Worm (Caenorhabditis elegans) whole organism, young adult: ENCODE data around the gene skpo-2.

Experiments
- B0035.1 ChIP-seq: sonication (generic microtip); optimal IDR thresholded peaks from 2 replicates; lab custom pipeline; 2016; ENCODE audit warnings: missing genetic modification characterization, mild to moderate bottlenecking, missing compliant biosample characterization, missing genotype, missing genetic modification reagents
- B0261.1 ChIP-seq: sonication (generic microtip); optimal IDR thresholded peaks from 2 replicates; lab custom pipeline; 2016; ENCODE audit warnings: mild to moderate bottlenecking, missing genetic modification characterization, moderate library complexity, missing compliant biosample characterization
- C17E4.6 ChIP-seq: fragments of 200-800 bp; sonication (Bioruptor generic); IDR thresholded peaks from 2 replicates; pipeline ENCODE4 v1.3.6; 2022; ENCODE audit warnings: missing genetic modification reagents, missing genetic modification characterization, missing compliant biosample characterization
- F49E8.2 ChIP-seq: sonication (generic microtip); optimal IDR thresholded peaks from 3 replicates; lab custom pipeline; 2017; ENCODE audit warnings: missing genetic modification characterization, mild to moderate bottlenecking, missing compliant biosample characterization, antibody characterized with exemption, moderate library complexity; ENCODE audit not compliant: insufficient read depth
- F52B5.7 ChIP-seq: sonication (generic microtip); optimal IDR thresholded peaks from 2 replicates; lab custom pipeline; 2016; ENCODE audit warnings: mild to moderate bottlenecking, missing genetic modification characterization, missing compliant biosample characterization
- K12H6.12 ChIP-seq: fragments of 200-800 bp; sonication (Bioruptor generic); optimal IDR thresholded peaks from 2 replicates; lab custom pipeline; 2018; ENCODE audit warnings: mild to moderate bottlenecking, missing genetic modification characterization, missing compliant biosample characterization
- T07F8.4 ChIP-seq: sonication (generic microtip); optimal IDR thresholded peaks from 2 replicates; lab custom pipeline; 2016; ENCODE audit warnings: mild to moderate bottlenecking, missing genetic modification characterization, moderate library complexity, missing compliant biosample characterization
- Y53F4B.3 ChIP-seq: fragments of 200-800 bp; sonication (Bioruptor generic); IDR thresholded peaks from 2 replicates; pipeline ENCODE4 v1.3.6; 2022; ENCODE audit warnings: missing genetic modification reagents, missing genetic modification characterization, missing compliant biosample characterization
- Y53G8AR.9 ChIP-seq: fragments of 200-800 bp; sonication (Bioruptor generic); conservative IDR thresholded peaks from 2 replicates; pipeline ENCODE4 v1.3.6; 2022; ENCODE audit warnings: missing genetic modification reagents, missing genetic modification characterization, missing compliant biosample characterization
- Y56A3A.18 ChIP-seq: fragments of 200-800 bp; sonication (Bioruptor generic); IDR thresholded peaks from 2 replicates; pipeline ENCODE4 v1.3.6; 2022; ENCODE audit warnings: missing genetic modification reagents, missing genetic modification characterization, missing compliant biosample characterization
- Y79H2A.3 ChIP-seq: fragments of 200-800 bp; sonication (Bioruptor generic); conservative IDR thresholded peaks from 2 replicates; pipeline ENCODE4 v1.3.6; 2022; ENCODE audit warnings: missing genetic modification reagents, missing genetic modification characterization, missing compliant biosample characterization
- aptf-2 ChIP-seq: fragments of 200-800 bp; sonication (Bioruptor generic); conservative IDR thresholded peaks from 2 replicates; pipeline ENCODE4 v1.3.6; 2022; ENCODE audit warnings: missing genetic modification reagents, missing genetic modification characterization, missing compliant biosample characterization
- attf-5 ChIP-seq: fragments of 200-800 bp; sonication (Bioruptor generic); optimal IDR thresholded peaks from 2 replicates; lab custom pipeline; 2018; ENCODE audit warnings: mild to moderate bottlenecking, missing genetic modification characterization, missing compliant biosample characterization
- attf-6 ChIP-seq: fragments of 200-800 bp; sonication (Bioruptor generic); IDR thresholded peaks from 2 replicates; pipeline ENCODE4 v1.3.6; 2022; ENCODE audit warnings: missing genetic modification reagents, missing genetic modification characterization, missing compliant biosample characterization
- bed-1 ChIP-seq: fragments of 200-800 bp; sonication (Bioruptor generic); IDR thresholded peaks from 2 replicates; pipeline ENCODE4 v1.3.6; 2022; ENCODE audit warnings: missing genetic modification reagents, missing genetic modification characterization, missing compliant biosample characterization
- bed-2 ChIP-seq: fragments of 200-800 bp; sonication (Bioruptor generic); IDR thresholded peaks from 2 replicates; pipeline ENCODE4 v1.3.6; 2022; ENCODE audit warnings: missing genetic modification reagents, missing genetic modification characterization, missing compliant biosample characterization
- cebp-1 ChIP-seq, 2 experiments: fragments of 200-800 bp in 1 of 2; sonication (Bioruptor generic) in 1 of 2; sonication (generic microtip) in 1 of 2; IDR thresholded peaks in 1 of 2; optimal IDR thresholded peaks in 1 of 2; 2 replicates each; pipeline versions ENCODE4 v1.3.6 to Lab custom; 2017 to 2022; ENCODE audit warnings: missing compliant biosample characterization in 2 of 2, missing genetic modification characterization in 2 of 2, mild to moderate bottlenecking in 1 of 2, missing genetic modification reagents in 1 of 2, moderate library complexity in 1 of 2
- dpl-1 ChIP-seq: fragments of 150-350 bp; optimal IDR thresholded peaks from 2 replicates; lab custom pipeline; 2014; ENCODE audit warnings: missing biosample characterization, missing genetic modification reagents, missing genetic modification characterization
- egl-44 ChIP-seq: fragments of 200-800 bp; sonication (Bioruptor generic); IDR thresholded peaks from 2 replicates; pipeline ENCODE4 v1.3.6; 2022; ENCODE audit warnings: missing genetic modification reagents, missing genetic modification characterization, missing compliant biosample characterization
- ets-4 ChIP-seq: fragments of 200-800 bp; sonication (Bioruptor generic); optimal IDR thresholded peaks from 2 replicates; lab custom pipeline; 2018; ENCODE audit warnings: mild to moderate bottlenecking, missing genetic modification characterization, missing compliant biosample characterization
- gei-17 ChIP-seq: fragments of 200-800 bp; sonication (Bioruptor generic); optimal IDR thresholded peaks from 2 replicates; lab custom pipeline; 2018; ENCODE audit warnings: mild to moderate bottlenecking, missing genetic modification characterization, missing compliant biosample characterization
- hlh-12 ChIP-seq: sonication (generic microtip); optimal IDR thresholded peaks from 2 replicates; lab custom pipeline; 2016; ENCODE audit warnings: missing genetic modification characterization, missing compliant biosample characterization
- hmg-1.2 ChIP-seq: fragments of 200-800 bp; sonication (Bioruptor generic); IDR thresholded peaks from 2 replicates; pipeline ENCODE4 v1.3.6; 2022; ENCODE audit warnings: missing genetic modification reagents, missing genetic modification characterization, missing compliant biosample characterization
- hmg-20 ChIP-seq: fragments of 200-800 bp; sonication (Bioruptor generic); IDR thresholded peaks from 2 replicates; pipeline ENCODE4 v1.3.6; 2022; ENCODE audit warnings: missing genetic modification reagents, missing genetic modification characterization, missing compliant biosample characterization
- lir-1 ChIP-seq: fragments of 200-800 bp; sonication (Bioruptor generic); conservative IDR thresholded peaks from 2 replicates; pipeline ENCODE4 v1.3.6; 2022; ENCODE audit warnings: missing genetic modification reagents, missing genetic modification characterization, missing compliant biosample characterization
- mcd-1 ChIP-seq: fragments of 200-800 bp; sonication (Bioruptor generic); IDR thresholded peaks from 2 replicates; pipeline ENCODE4 v1.3.6; 2022; ENCODE audit warnings: missing genetic modification reagents, missing genetic modification characterization, missing compliant biosample characterization
- mes-4 ChIP-seq: sonication (generic microtip); optimal IDR thresholded peaks from 2 replicates; lab custom pipeline; 2016; ENCODE audit warnings: missing genotype, missing genetic modification characterization, missing compliant biosample characterization
- nfyb-1 ChIP-seq: fragments of 200-800 bp; sonication (Bioruptor generic); IDR thresholded peaks from 2 replicates; pipeline ENCODE4 v1.3.6; 2022; ENCODE audit warnings: missing genetic modification reagents, missing genetic modification characterization, missing compliant biosample characterization
- nhr-80 ChIP-seq: sonication (generic microtip); optimal IDR thresholded peaks from 2 replicates; lab custom pipeline; 2016; ENCODE audit warnings: missing genetic modification characterization, missing compliant biosample characterization
- snpc-1.1 ChIP-seq: sonication (generic microtip); optimal IDR thresholded peaks from 2 replicates; lab custom pipeline; 2017; ENCODE audit warnings: missing genetic modification characterization, mild to moderate bottlenecking, missing compliant biosample characterization, antibody characterized with exemption, moderate library complexity, missing genotype, missing genetic modification reagents; ENCODE audit not compliant: insufficient read depth
- snpc-1.3 ChIP-seq: sonication (generic microtip); optimal IDR thresholded peaks from 2 replicates; lab custom pipeline; 2017; ENCODE audit warnings: missing genetic modification characterization, mild to moderate bottlenecking, missing compliant biosample characterization, antibody characterized with exemption, moderate library complexity, missing genotype, missing genetic modification reagents; ENCODE audit not compliant: insufficient read depth
- unc-62 ChIP-seq: fragments of 150-350 bp; optimal IDR thresholded peaks from 2 replicates; lab custom pipeline; 2014; ENCODE audit warnings: missing biosample characterization, missing genetic modification reagents, missing genetic modification characterization
- zim-3 ChIP-seq: sonication (generic microtip); optimal IDR thresholded peaks from 2 replicates; lab custom pipeline; 2017; ENCODE audit warnings: mild to moderate bottlenecking, missing genetic modification characterization, moderate library complexity, missing compliant biosample characterization
- ztf-22 ChIP-seq: fragments of 200-800 bp; sonication (Bioruptor generic); optimal IDR thresholded peaks from 2 replicates; lab custom pipeline; 2018; ENCODE audit warnings: mild to moderate bottlenecking, missing genetic modification characterization, moderate library complexity, missing compliant biosample characterization
- ztf-3 ChIP-seq: fragments of 200-800 bp; sonication (Bioruptor generic); optimal IDR thresholded peaks from 2 replicates; lab custom pipeline; 2018; ENCODE audit warnings: mild to moderate bottlenecking, missing genetic modification characterization, missing compliant biosample characterization

The skpo-2 gene

ce11 chrII:3425433-3425832, 10.9 kb downstream of the skpo-2 start, which contains the start of gene nep-11:
TSS of gene nep-11 (minus strand) at chrII:3425533.
- TF ChIP-seq mcd-1 (GFP tag; lab: Robert Waterston, UW) (no peak), bed-2 (GFP tag; lab: Robert Waterston, UW) (no peak), mes-4 (tag; lab: Kevin White, UChicago) (no peak), gei-17 (GFP tag; lab: Kevin White, UChicago) (no peak), nfyb-1 (no peak), snpc-1.1 (tag; lab: Kevin White, UChicago) (no peak), C17E4.6 (GFP tag; lab: Robert Waterston, UW) (no peak), nhr-80 (no peak), zim-3 (tag; lab: Kevin White, UChicago) (no peak), Y53F4B.3 (no peak), attf-6 (GFP tag; lab: Robert Waterston, UW) (no peak), K12H6.12 (tag; lab: Kevin White, UChicago) (no peak), Y56A3A.18 (GFP tag; lab: Robert Waterston, UW) (no peak), F52B5.7 (tag; lab: Kevin White, UChicago) (no peak), hmg-20 (no peak), ztf-22 (no peak), Y79H2A.3 (GFP tag; lab: Robert Waterston, UW) (no peak), attf-5 (GFP tag; lab: Kevin White, UChicago) (no peak), dpl-1 (no peak), Y53G8AR.9 (GFP tag; lab: Robert Waterston, UW) (no peak)

- TF ChIP-seq lir-1 (GFP tag; lab: Robert Waterston, UW), result no peak
- peak; percentile 34; the same call in 1 of the 2 replicates for TF ChIP-seq hmg-1.2
- TF ChIP-seq snpc-1.3 (tag; lab: Kevin White, UChicago), result no peak
Observed at ce11 chrII:3422938-3423337, 13.4 kb downstream of the skpo-2 start.

- TF ChIP-seq unc-62 (GFP tag; lab: Kevin White, UChicago), result no peak
- no peak for TF ChIP-seq B0261.1 (tag; lab: Kevin White, UChicago)
- TF ChIP-seq ets-4, result no peak
- no peak for TF ChIP-seq T07F8.4 (tag; lab: Kevin White, UChicago)
- TF ChIP-seq cebp-1 (GFP tag; IDR thresholded peaks at IDR 0.05; lab: Robert Waterston, UW), result no peak
- no peak for TF ChIP-seq cebp-1 (tag; optimal IDR thresholded peaks at IDR 0.05; lab: Kevin White, UChicago)
- no peak for TF ChIP-seq attf-6 (GFP tag; lab: Robert Waterston, UW)
- TF ChIP-seq mcd-1 (GFP tag; lab: Robert Waterston, UW), result no peak
- TF ChIP-seq egl-44 (GFP tag; lab: Robert Waterston, UW), result no peak
- TF ChIP-seq B0035.1 (tag; lab: Kevin White, UChicago), result no peak
- TF ChIP-seq Y79H2A.3 (GFP tag; lab: Robert Waterston, UW), result no peak
- no peak for TF ChIP-seq F49E8.2 (tag; lab: Kevin White, UChicago)
- no peak for TF ChIP-seq aptf-2 (GFP tag; lab: Robert Waterston, UW)
- no peak for TF ChIP-seq bed-1
- TF ChIP-seq hlh-12 (tag; lab: Kevin White, UChicago), result no peak
- TF ChIP-seq ztf-3 (GFP tag; lab: Kevin White, UChicago), result no peak
- TF ChIP-seq, all 124 proteins: peak for 0
Observed at ce11 chrII:3416528-3416927, 19.8 kb downstream of the skpo-2 start, which contains the start of gene nep-6. TSS of gene nep-6 (plus strand) at chrII:3416828.
